Fruit fly (Drosophila melanogaster): ENCODE data around the gene CG10598.

DNA sequence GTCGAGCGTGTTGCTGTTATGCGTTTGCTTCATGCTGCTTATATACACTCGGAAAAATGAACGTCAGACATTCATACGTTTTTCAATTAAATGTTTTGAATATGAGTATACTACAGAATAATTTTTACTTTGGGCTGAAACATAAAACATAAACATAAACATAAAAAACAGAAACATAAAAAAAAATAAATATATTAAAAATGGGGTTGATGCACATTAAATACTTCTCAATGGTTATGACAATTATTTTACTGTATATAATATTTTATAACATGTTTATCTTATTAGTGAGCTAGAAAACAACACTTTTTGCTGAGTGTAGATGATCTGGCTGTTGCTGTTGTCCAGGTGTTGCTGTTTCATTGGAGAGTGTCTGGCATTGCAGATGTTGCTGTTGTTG, 10.8 kb upstream of the CG10598 start:
- peak; percentile 2 for TF ChIP-seq CG1621 (tag; optimal IDR thresholded peaks at IDR 0.05)
- TF ChIP-seq CG9139 (GFP tag; optimal IDR thresholded peaks at IDR 0.05), result peak; percentile 18
- TF ChIP-seq CG8119 (GFP tag; IDR thresholded peaks at IDR 0.05), result peak; percentile 89
